Worm (Caenorhabditis elegans) whole organism, L1 larva: ENCODE results near the gene R09D1.14.

ENCODE experiments used
- C04F5.9 ChIP-seq: sonication (generic microtip); optimal IDR thresholded peaks from 2 replicates; lab custom pipeline; 2016; ENCODE audit warnings: missing genetic modification characterization, missing compliant biosample characterization
- C34B4.2 ChIP-seq: sonication (generic microtip); optimal IDR thresholded peaks from 2 replicates; lab custom pipeline; 2017; ENCODE audit warnings: mild to moderate bottlenecking, missing genetic modification characterization, missing compliant biosample characterization
- F16B12.6 ChIP-seq: fragments of 150-350 bp; optimal IDR thresholded peaks from 2 replicates; lab custom pipeline; 2014; ENCODE audit warnings: missing biosample characterization, missing genetic modification characterization
- Y116A8C.19 ChIP-seq: sonication (generic microtip); optimal IDR thresholded peaks from 2 replicates; lab custom pipeline; 2016; ENCODE audit warnings: missing compliant biosample characterization, missing genetic modification characterization, borderline replicate concordance
- aha-1 ChIP-seq: fragments of 150-350 bp; optimal IDR thresholded peaks from 2 replicates; lab custom pipeline; 2014; ENCODE audit warnings: missing biosample characterization, missing genetic modification characterization
- aly-2 ChIP-seq: fragments of 150-350 bp; optimal IDR thresholded peaks from 2 replicates; lab custom pipeline; 2014; ENCODE audit warnings: missing biosample characterization, missing genetic modification characterization
- blmp-1 ChIP-seq: fragments of 150-350 bp; optimal IDR thresholded peaks from 2 replicates; lab custom pipeline; 2014; ENCODE audit warnings: missing biosample characterization, missing genetic modification characterization
- ceh-88 ChIP-seq: fragments of 200-800 bp; sonication (Bioruptor generic); IDR thresholded peaks from 2 replicates; pipeline ENCODE4 v1.3.6; 2022; ENCODE audit warnings: missing genetic modification characterization, missing compliant biosample characterization
- ceh-90 ChIP-seq: sonication (generic microtip); optimal IDR thresholded peaks from 2 replicates; lab custom pipeline; 2016; ENCODE audit warnings: missing genetic modification characterization, missing compliant biosample characterization
- ces-1 ChIP-seq: fragments of 150-350 bp; optimal IDR thresholded peaks from 2 replicates; lab custom pipeline; 2014; ENCODE audit warnings: missing biosample characterization, missing genetic modification reagents, missing genetic modification characterization
- dpl-1 ChIP-seq, 3 experiments: fragments of 150-350 bp in 2 of 3; sonication (generic microtip) in 1 of 3; optimal IDR thresholded peaks; 2 replicates each; lab custom pipeline; 2014 to 2017; ENCODE audit warnings: missing biosample characterization in 3 of 3, missing genetic modification characterization in 3 of 3, missing genetic modification reagents in 3 of 3
- dsc-1 ChIP-seq: sonication (generic microtip); optimal IDR thresholded peaks from 2 replicates; lab custom pipeline; 2016; ENCODE audit warnings: mild to moderate bottlenecking, missing genetic modification characterization, missing compliant biosample characterization
- efl-1 ChIP-seq, 4 experiments: fragments of 150-350 bp; optimal IDR thresholded peaks in 3 of 4; peaks in 1 of 4; 1 replicate in 1 of 4; 2 replicates in 3 of 4; lab custom pipeline; 2014; ENCODE audit warnings: missing biosample characterization in 2 of 4, missing genetic modification characterization in 2 of 4, missing genetic modification reagents in 2 of 4
- egl-27 ChIP-seq, 2 experiments: fragments of 150-350 bp in 1 of 2; sonication (generic microtip); optimal IDR thresholded peaks; 3 replicates each; lab custom pipeline; 2017 to 2018; ENCODE audit warnings: missing biosample characterization in 2 of 2, missing genetic modification characterization in 2 of 2, missing genetic modification reagents in 2 of 2
- elt-3 ChIP-seq, 6 experiments: fragments of 150-350 bp in 1 of 6; sonication (generic microtip); optimal IDR thresholded peaks; 2 replicates each; lab custom pipeline; 2017 to 2018; ENCODE audit warnings: missing biosample characterization in 6 of 6, missing genetic modification characterization in 6 of 6, inconsistent platforms in 1 of 6
- ets-5 ChIP-seq: fragments of 200-800 bp; sonication (Bioruptor generic); IDR thresholded peaks from 2 replicates; pipeline ENCODE4 v1.3.6; 2022; ENCODE audit warnings: missing genetic modification characterization, missing compliant biosample characterization
- fkh-10 ChIP-seq: sonication (generic microtip); optimal IDR thresholded peaks from 2 replicates; lab custom pipeline; 2017; ENCODE audit warnings: missing biosample characterization, missing genetic modification reagents, missing genetic modification characterization
- fos-1 ChIP-seq: fragments of 150-350 bp; optimal IDR thresholded peaks from 2 replicates; lab custom pipeline; 2014; ENCODE audit warnings: missing biosample characterization, missing genetic modification characterization
- grh-1 ChIP-seq: fragments of 200-800 bp; sonication (Bioruptor generic); IDR thresholded peaks from 2 replicates; pipeline ENCODE4 v1.3.6; 2022; ENCODE audit warnings: missing genetic modification reagents, missing genetic modification characterization, missing compliant biosample characterization
- hlh-17 ChIP-seq: fragments of 200-800 bp; sonication (Bioruptor generic); optimal IDR thresholded peaks from 2 replicates; lab custom pipeline; 2018; ENCODE audit warnings: missing genetic modification characterization, mild to moderate bottlenecking, missing compliant biosample characterization, moderate library complexity, borderline replicate concordance
- hlh-4 ChIP-seq: sonication (generic microtip); optimal IDR thresholded peaks from 2 replicates; lab custom pipeline; 2016; ENCODE audit warnings: mild to moderate bottlenecking, missing genetic modification characterization, missing compliant biosample characterization
- hpl-2 ChIP-seq: fragments of 150-350 bp; optimal IDR thresholded peaks from 2 replicates; lab custom pipeline; 2014; ENCODE audit warnings: missing biosample characterization, missing genetic modification reagents, missing genetic modification characterization
- irx-1 ChIP-seq: sonication (generic microtip); optimal IDR thresholded peaks from 2 replicates; lab custom pipeline; 2016; ENCODE audit warnings: missing genetic modification characterization, missing compliant biosample characterization
- lin-13 ChIP-seq: fragments of 150-350 bp; optimal IDR thresholded peaks from 2 replicates; lab custom pipeline; 2014; ENCODE audit warnings: missing biosample characterization, missing genetic modification reagents, missing genetic modification characterization
- lin-14 ChIP-seq: fragments of 200-800 bp; sonication (Bioruptor generic); optimal IDR thresholded peaks from 2 replicates; lab custom pipeline; 2018; ENCODE audit warnings: mild to moderate bottlenecking, missing genetic modification characterization, moderate library complexity, missing compliant biosample characterization
- lin-15B ChIP-seq: fragments of 150-350 bp; sonication (generic microtip); optimal IDR thresholded peaks from 3 replicates; lab custom pipeline; 2014; ENCODE audit warnings: missing biosample characterization, missing genetic modification characterization
- lin-35 ChIP-seq, 2 experiments: fragments of 150-350 bp; optimal IDR thresholded peaks; 2 replicates each; lab custom pipeline; 2014; ENCODE audit warnings: missing biosample characterization in 2 of 2, missing genetic modification characterization in 2 of 2, missing genetic modification reagents in 2 of 2
- lin-39 ChIP-seq: fragments of 150-350 bp; optimal IDR thresholded peaks from 2 replicates; lab custom pipeline; 2014; ENCODE audit warnings: missing biosample characterization, missing genetic modification reagents, missing genetic modification characterization
- lir-3 ChIP-seq: sonication (generic microtip); optimal IDR thresholded peaks from 2 replicates; lab custom pipeline; 2016; ENCODE audit warnings: mild to moderate bottlenecking, missing genetic modification characterization, moderate library complexity, missing compliant biosample characterization; ENCODE audit not compliant: poor library complexity
- mep-1 ChIP-seq: fragments of 150-350 bp; optimal IDR thresholded peaks from 2 replicates; lab custom pipeline; 2014; ENCODE audit warnings: missing biosample characterization, missing genetic modification characterization
- nhr-11 ChIP-seq: fragments of 150-350 bp; optimal IDR thresholded peaks from 2 replicates; lab custom pipeline; 2014; ENCODE audit warnings: missing biosample characterization, missing genetic modification characterization
- nhr-12 ChIP-seq: sonication (generic microtip); optimal IDR thresholded peaks from 2 replicates; lab custom pipeline; 2017; ENCODE audit warnings: missing biosample characterization, missing genetic modification characterization
- nhr-19 ChIP-seq: fragments of 200-800 bp; sonication (Bioruptor generic); conservative IDR thresholded peaks from 2 replicates; pipeline ENCODE4 v1.3.6; 2022; ENCODE audit warnings: missing genetic modification characterization, missing compliant biosample characterization
- nhr-71 ChIP-seq: sonication (generic microtip); optimal IDR thresholded peaks from 2 replicates; lab custom pipeline; 2016; ENCODE audit warnings: mild to moderate bottlenecking, missing genetic modification characterization, moderate library complexity, missing compliant biosample characterization
- nhr-76 ChIP-seq: sonication (generic microtip); optimal IDR thresholded peaks from 2 replicates; lab custom pipeline; 2017; ENCODE audit warnings: missing biosample characterization, missing genetic modification characterization
- nhr-77 ChIP-seq: fragments of 150-350 bp; optimal IDR thresholded peaks from 2 replicates; lab custom pipeline; 2014; ENCODE audit warnings: missing biosample characterization, missing genetic modification characterization
- nhr-84 ChIP-seq: sonication (generic microtip); optimal IDR thresholded peaks from 2 replicates; lab custom pipeline; 2017; ENCODE audit warnings: missing biosample characterization, missing genetic modification characterization
- rnt-1 ChIP-seq: sonication (generic microtip); optimal IDR thresholded peaks from 2 replicates; lab custom pipeline; 2016; ENCODE audit warnings: mild to moderate bottlenecking, missing genetic modification characterization, moderate library complexity, missing compliant biosample characterization
- skn-1 ChIP-seq: fragments of 150-350 bp; optimal IDR thresholded peaks from 2 replicates; lab custom pipeline; 2014; ENCODE audit warnings: missing biosample characterization, missing genetic modification characterization
- sox-4 ChIP-seq: sonication (generic microtip); optimal IDR thresholded peaks from 2 replicates; lab custom pipeline; 2016; ENCODE audit warnings: missing genetic modification characterization, missing compliant biosample characterization
- sptf-1 ChIP-seq: fragments of 150-350 bp; optimal IDR thresholded peaks from 2 replicates; lab custom pipeline; 2014; ENCODE audit warnings: missing biosample characterization, missing genetic modification characterization
- sup-37 ChIP-seq: fragments of 200-800 bp; sonication (Bioruptor generic); optimal IDR thresholded peaks from 2 replicates; lab custom pipeline; 2018; ENCODE audit warnings: mild to moderate bottlenecking, missing genetic modification characterization, missing compliant biosample characterization
- swsn-7 ChIP-seq: sonication (generic microtip); optimal IDR thresholded peaks from 2 replicates; lab custom pipeline; 2016; ENCODE audit warnings: missing genetic modification characterization, missing compliant biosample characterization
- tlp-1 ChIP-seq: fragments of 150-350 bp; optimal IDR thresholded peaks from 2 replicates; lab custom pipeline; 2014; ENCODE audit warnings: missing biosample characterization, missing genetic modification characterization
- unc-130 ChIP-seq: fragments of 150-350 bp; optimal IDR thresholded peaks from 2 replicates; lab custom pipeline; 2017; ENCODE audit warnings: missing biosample characterization, missing genetic modification characterization, inconsistent platforms
- unc-62 ChIP-seq: fragments of 150-350 bp; optimal IDR thresholded peaks from 2 replicates; lab custom pipeline; 2014; ENCODE audit warnings: missing biosample characterization, missing genetic modification reagents, missing genetic modification characterization
- unc-86 ChIP-seq: sonication (generic microtip); optimal IDR thresholded peaks from 2 replicates; lab custom pipeline; 2016; ENCODE audit warnings: missing genetic modification characterization, missing compliant biosample characterization
- xbp-1 ChIP-seq: sonication (generic microtip); optimal IDR thresholded peaks from 2 replicates; lab custom pipeline; 2016; ENCODE audit warnings: missing genetic modification characterization, missing compliant biosample characterization
- zag-1 ChIP-seq: fragments of 150-350 bp; optimal IDR thresholded peaks from 2 replicates; lab custom pipeline; 2014; ENCODE audit warnings: missing biosample characterization, missing genetic modification characterization
- ztf-11 ChIP-seq, 2 experiments: sonication (generic microtip); optimal IDR thresholded peaks; 2 replicates each; lab custom pipeline; 2016 to 2017; ENCODE audit warnings: missing genetic modification characterization in 2 of 2, missing biosample characterization in 1 of 2, missing compliant biosample characterization in 1 of 2
- ztf-4 ChIP-seq: fragments of 150-350 bp; optimal IDR thresholded peaks from 2 replicates; lab custom pipeline; 2014; ENCODE audit warnings: missing biosample characterization, missing genetic modification characterization

R09D1.14 gene

ce11 chrII:9489922-9490321, 30.6 kb upstream of the R09D1.14 start:
- TF ChIP-seq nhr-77 (tag; lab: Kevin White, UChicago) (no peak), hlh-17 (GFP tag; lab: Kevin White, UChicago) (no peak), dsc-1 (no peak), ceh-88 (GFP tag; lab: Robert Waterston, UW) (no peak), zag-1 (tag; lab: Kevin White, UChicago) (no peak), fos-1 (no peak), C34B4.2 (tag; lab: Kevin White, UChicago) (no peak), aha-1 (tag; lab: Kevin White, UChicago) (no peak), lin-15B (tag; lab: Kevin White, UChicago) (no peak), ztf-4 (tag; lab: Kevin White, UChicago) (no peak), ztf-11 (tag; optimal IDR thresholded peaks at IDR 0.05; lab: Kevin White, UChicago) (no peak), mep-1 (tag; lab: Kevin White, UChicago) (no peak), sup-37 (GFP tag; lab: Kevin White, UChicago) (no peak)

- TF ChIP-seq grh-1 (GFP tag; lab: Robert Waterston, UW) (peak; percentile 40; the same call in 1 of the 2 replicates), nhr-84 (tag; lab: Kevin White, UChicago) (no peak), nhr-12 (tag; lab: Kevin White, UChicago) (no peak), unc-86 (tag; lab: Kevin White, UChicago) (no peak), zag-1 (tag; lab: Kevin White, UChicago) (no peak), xbp-1 (tag; lab: Kevin White, UChicago) (peak; percentile 18), swsn-7 (peak; percentile 26), unc-130 (tag; lab: Kevin White, UChicago) (no peak), nhr-71 (tag; lab: Kevin White, UChicago) (peak; percentile 81), aly-2 (tag; lab: Kevin White, UChicago) (no peak), unc-62 (GFP tag; lab: Kevin White, UChicago) (no peak), blmp-1 (tag; lab: Kevin White, UChicago) (peak; percentile 64), hpl-2 (GFP tag; lab: Kevin White, UChicago) (no peak), nhr-19 (peak; percentile 61), efl-1 (optimal IDR thresholded peaks at IDR 0.05; lab: Kevin White, UChicago) (peak; percentile 8 to 11), efl-1 (GFP tag; optimal IDR thresholded peaks at IDR 0.05 in 1 of 2; lab: Kevin White, UChicago) (peak in 1 of 2 experiments; percentile 90), lir-3 (tag; lab: Kevin White, UChicago) (peak; percentile 12), egl-27 (tag; optimal IDR thresholded peaks at IDR 0.05; lab: Kevin White, UChicago) (peak in 1 of 2 experiments; percentile 20), rnt-1 (tag; lab: Kevin White, UChicago) (peak; percentile 38), Y116A8C.19 (tag; lab: Kevin White, UChicago) (no peak), C04F5.9 (tag; lab: Kevin White, UChicago) (no peak), irx-1 (tag; lab: Kevin White, UChicago) (no peak), fkh-10 (GFP tag; lab: Kevin White, UChicago) (no peak), nhr-11 (tag; lab: Kevin White, UChicago) (no peak), lin-39 (tag; lab: Kevin White, UChicago) (no peak), ets-5 (GFP tag; lab: Robert Waterston, UW) (no peak), hlh-4 (tag; lab: Kevin White, UChicago) (no peak), lin-13 (GFP tag; lab: Kevin White, UChicago) (peak; percentile 44), lin-35 (GFP tag; optimal IDR thresholded peaks at IDR 0.05; lab: Kevin White, UChicago) (peak; percentile 15 to 61), hlh-17 (GFP tag; lab: Kevin White, UChicago) (no peak), sox-4 (no peak), ces-1 (no peak), nhr-76 (tag; lab: Kevin White, UChicago) (no peak), sptf-1 (no peak), dpl-1 (GFP tag; optimal IDR thresholded peaks at IDR 0.05; lab: Kevin White, UChicago) (peak in 2 of 3 experiments; percentile 10 to 16), F16B12.6 (tag; lab: Kevin White, UChicago) (no peak), ceh-90 (tag; lab: Kevin White, UChicago) (no peak), skn-1 (tag; lab: Kevin White, UChicago) (peak; percentile 34), lin-14 (GFP tag; lab: Kevin White, UChicago) (peak; percentile 90), elt-3 (tag; optimal IDR thresholded peaks at IDR 0.05; lab: Kevin White, UChicago) (peak in 4 of 6 experiments; percentile 45 to 68 (median 60)), tlp-1 (tag; lab: Kevin White, UChicago) (no peak)
Measured at ce11 chrII:9487337-9487950, 28.1 kb upstream of the R09D1.14 start, which contains the start of gene T19H5.4. Gene T19H5.4 (minus strand): TSS chrII:9487387.
